Fruit fly (Drosophila melanogaster) whole organism, embryonic: ENCODE results near the gene Mst85C.

Source experiments
- Aef1 ChIP-seq: fragments of 200-800 bp; sonication (Bioruptor generic); IDR thresholded peaks from 3 replicates; pipeline ENCODE4 v1.3.6; 2022; ENCODE audit warnings: missing biosample characterization, missing genetic modification characterization
- BEAF-32 ChIP-seq: fragments of 200-800 bp; sonication (Bioruptor generic); optimal IDR thresholded peaks from 3 replicates; lab custom pipeline; 2017; ENCODE audit warnings: missing biosample characterization, missing genetic modification characterization, mild to moderate bottlenecking, moderate library complexity, missing genetic modification reagents
- CG10654 ChIP-seq: fragments of 200-800 bp; sonication (Bioruptor generic); optimal IDR thresholded peaks from 2 replicates; lab custom pipeline; 2016; ENCODE audit warnings: missing biosample characterization, missing genetic modification characterization
- CG13296 ChIP-seq: fragments of 200-800 bp; sonication (Bioruptor generic); optimal IDR thresholded peaks from 3 replicates; lab custom pipeline; 2018; ENCODE audit warnings: missing biosample characterization, mild to moderate bottlenecking, missing genetic modification characterization
- CG13775 ChIP-seq: fragments of 200-800 bp; sonication (Bioruptor generic); optimal IDR thresholded peaks from 3 replicates; lab custom pipeline; 2017; ENCODE audit warnings: missing biosample characterization, mild to moderate bottlenecking, missing genetic modification characterization
- CG15601 ChIP-seq: fragments of 200-800 bp; sonication (Bioruptor generic); optimal IDR thresholded peaks from 3 replicates; lab custom pipeline; 2019; ENCODE audit warnings: missing biosample characterization, mild to moderate bottlenecking, missing genetic modification characterization, moderate library complexity
- CG1602 ChIP-seq: fragments of 200-800 bp; sonication (Bioruptor generic); optimal IDR thresholded peaks from 3 replicates; lab custom pipeline; 2016; ENCODE audit warnings: missing biosample characterization, missing genetic modification characterization
- CG16813 ChIP-seq: fragments of 200-800 bp; sonication (Bioruptor generic); IDR thresholded peaks from 3 replicates; pipeline ENCODE4 v1.3.6; 2022; ENCODE audit warnings: missing biosample characterization, missing genetic modification characterization; ENCODE audit not compliant: partially characterized antibody
- CG17186 ChIP-seq: fragments of 200-800 bp; sonication (Bioruptor generic); optimal IDR thresholded peaks from 3 replicates; lab custom pipeline; 2017; ENCODE audit warnings: missing biosample characterization, missing genetic modification reagents, missing genetic modification characterization
- CG18011 ChIP-seq: fragments of 200-800 bp; sonication (Bioruptor generic); optimal IDR thresholded peaks from 2 replicates; lab custom pipeline; 2017; ENCODE audit warnings: missing biosample characterization, missing genetic modification characterization, mild to moderate bottlenecking, moderate library complexity, missing genotype
- CG18262 ChIP-seq: fragments of 200-800 bp; optimal IDR thresholded peaks from 3 replicates; lab custom pipeline; 2019; ENCODE audit warnings: missing biosample characterization, mild to moderate bottlenecking, missing genetic modification characterization, moderate library complexity
- CG2712 ChIP-seq: fragments of 200-800 bp; optimal IDR thresholded peaks from 3 replicates; lab custom pipeline; 2019; ENCODE audit warnings: missing biosample characterization, mild to moderate bottlenecking, missing genetic modification characterization, moderate library complexity
- CG30020 ChIP-seq: fragments of 200-800 bp; optimal IDR thresholded peaks from 2 replicates; lab custom pipeline; 2019; ENCODE audit warnings: missing biosample characterization, mild to moderate bottlenecking, missing genetic modification characterization, moderate library complexity
- CG3163 ChIP-seq: fragments of 200-800 bp; sonication (Bioruptor generic); optimal IDR thresholded peaks from 3 replicates; lab custom pipeline; 2016; ENCODE audit warnings: missing biosample characterization, missing genetic modification characterization
- CG32767 ChIP-seq: fragments of 200-800 bp; sonication (Bioruptor generic); IDR thresholded peaks from 2 replicates; pipeline ENCODE4 v1.3.6; 2022; ENCODE audit warnings: missing biosample characterization, missing genetic modification characterization
- CG4282 ChIP-seq: fragments of 200-800 bp; sonication (Bioruptor generic); optimal IDR thresholded peaks from 2 replicates; lab custom pipeline; 2016; ENCODE audit warnings: missing biosample characterization, missing genetic modification characterization
- CG7745 ChIP-seq: fragments of 200-800 bp; sonication (Bioruptor generic); optimal IDR thresholded peaks from 2 replicates; lab custom pipeline; 2018; ENCODE audit warnings: missing biosample characterization, mild to moderate bottlenecking, missing genetic modification characterization, moderate library complexity
- CG8089 ChIP-seq: fragments of 200-800 bp; sonication (Bioruptor generic); optimal IDR thresholded peaks from 3 replicates; lab custom pipeline; 2016; ENCODE audit warnings: missing biosample characterization, missing genetic modification characterization
- CG8290 ChIP-seq, 3 experiments: fragments of 200-800 bp; sonication (Bioruptor generic); optimal IDR thresholded peaks; 2 replicates each; lab custom pipeline; 2016 to 2019; ENCODE audit warnings: missing biosample characterization in 3 of 3, missing genetic modification characterization in 3 of 3, mild to moderate bottlenecking in 2 of 3, moderate library complexity in 1 of 3
- CG8944 ChIP-seq: fragments of 200-800 bp; sonication (Bioruptor generic); optimal IDR thresholded peaks from 3 replicates; lab custom pipeline; 2016; ENCODE audit warnings: missing biosample characterization, missing genetic modification characterization
- CG9817 ChIP-seq: fragments of 200-800 bp; sonication (Bioruptor generic); optimal IDR thresholded peaks from 2 replicates; lab custom pipeline; 2018; ENCODE audit warnings: missing biosample characterization, mild to moderate bottlenecking, missing genetic modification characterization, moderate library complexity
- CG9932 ChIP-seq: fragments of 200-800 bp; sonication (Bioruptor generic); IDR thresholded peaks from 2 replicates; pipeline ENCODE4 v1.3.6; 2022; ENCODE audit warnings: missing biosample characterization, missing genetic modification characterization
- Ets65A ChIP-seq: fragments of 200-800 bp; sonication (Bioruptor generic); peaks from one replicate; lab custom pipeline; 2016; ENCODE audit warnings: missing biosample characterization, missing genetic modification characterization
- Fer1 ChIP-seq: fragments of 200-800 bp; sonication (Bioruptor generic); optimal IDR thresholded peaks from 2 replicates; lab custom pipeline; 2017; ENCODE audit warnings: missing biosample characterization, mild to moderate bottlenecking, missing genetic modification characterization
- HLH54F ChIP-seq: fragments of 200-800 bp; sonication (Bioruptor generic); optimal IDR thresholded peaks from 3 replicates; lab custom pipeline; 2016; ENCODE audit warnings: missing biosample characterization, missing genetic modification characterization
- HLHmδ ChIP-seq: fragments of 200-800 bp; sonication (Bioruptor generic); optimal IDR thresholded peaks from 2 replicates; lab custom pipeline; 2018; ENCODE audit warnings: missing biosample characterization, mild to moderate bottlenecking, missing genetic modification characterization, moderate library complexity
- Hmr ChIP-seq: fragments of 200-800 bp; sonication (Bioruptor generic); optimal IDR thresholded peaks from 3 replicates; lab custom pipeline; 2017; ENCODE audit warnings: mild to moderate bottlenecking, missing biosample characterization, missing genetic modification reagents, missing genetic modification characterization
- Lhr ChIP-seq: fragments of 200-800 bp; sonication (Bioruptor generic); optimal IDR thresholded peaks from 3 replicates; lab custom pipeline; 2017; ENCODE audit warnings: mild to moderate bottlenecking, missing biosample characterization, missing genetic modification reagents, missing genetic modification characterization
- Lpt ChIP-seq: fragments of >200 bp; optimal IDR thresholded peaks from 2 replicates; lab custom pipeline; 2018; ENCODE audit warnings: missing biosample characterization, missing genetic modification characterization
- Nf-YC ChIP-seq: fragments of 200-800 bp; optimal IDR thresholded peaks from 3 replicates; lab custom pipeline; 2019; ENCODE audit warnings: missing biosample characterization, mild to moderate bottlenecking, missing genetic modification characterization, moderate library complexity
- Rfx ChIP-seq: fragments of 200-800 bp; sonication (Bioruptor generic); IDR thresholded peaks from 2 replicates; pipeline ENCODE4 v1.3.6; 2022; ENCODE audit warnings: missing biosample characterization, missing genetic modification characterization
- TFAM ChIP-seq: fragments of 200-800 bp; sonication (Bioruptor generic); optimal IDR thresholded peaks from 2 replicates; lab custom pipeline; 2017; ENCODE audit warnings: missing biosample characterization, missing genetic modification characterization, inconsistent platforms
- YL-1 ChIP-seq: fragments of 200-800 bp; sonication (Bioruptor generic); optimal IDR thresholded peaks from 3 replicates; lab custom pipeline; 2017; ENCODE audit warnings: missing biosample characterization, mild to moderate bottlenecking, missing genetic modification characterization
- al ChIP-seq: fragments of 200-800 bp; sonication (Bioruptor generic); IDR thresholded peaks from 2 replicates; pipeline ENCODE4 v1.3.6; 2022; ENCODE audit warnings: missing biosample characterization, missing genetic modification characterization
- amos ChIP-seq: fragments of 200-800 bp; sonication (Bioruptor generic); IDR thresholded peaks from 2 replicates; pipeline ENCODE4 v1.3.6; 2022; ENCODE audit warnings: missing biosample characterization, missing genetic modification characterization; ENCODE audit not compliant: partially characterized antibody
- cad ChIP-seq: fragments of >200 bp; optimal IDR thresholded peaks from 2 replicates; lab custom pipeline; 2017; ENCODE audit warnings: missing biosample characterization, missing genetic modification characterization
- gfzf ChIP-seq: fragments of 200-800 bp; sonication (Bioruptor generic); optimal IDR thresholded peaks from 2 replicates; lab custom pipeline; 2016; ENCODE audit warnings: missing biosample characterization, mild to moderate bottlenecking, missing genetic modification characterization, moderate library complexity
- gro ChIP-seq: fragments of 200-800 bp; sonication (Bioruptor generic); optimal IDR thresholded peaks from 2 replicates; lab custom pipeline; 2016; ENCODE audit warnings: missing biosample characterization, missing genetic modification characterization
- hb ChIP-seq: fragments of 200-800 bp; sonication (Bioruptor generic); IDR thresholded peaks from 3 replicates; pipeline ENCODE4 v1.3.6; 2022; ENCODE audit warnings: missing biosample characterization, missing genetic modification characterization; ENCODE audit not compliant: partially characterized antibody
- hkb ChIP-seq, 2 experiments: fragments of 200-800 bp in 1 of 2; fragments of >200 bp in 1 of 2; sonication (Bioruptor generic) in 1 of 2; IDR thresholded peaks in 1 of 2; optimal IDR thresholded peaks in 1 of 2; 2 replicates each; pipeline versions ENCODE4 v1.3.6 to Lab custom; 2017 to 2022; ENCODE audit warnings: missing biosample characterization in 1 of 2, missing genetic modification characterization in 1 of 2
- ind ChIP-seq: fragments of 200-800 bp; sonication (Bioruptor generic); optimal IDR thresholded peaks from 3 replicates; lab custom pipeline; 2016; ENCODE audit warnings: missing biosample characterization, missing genetic modification characterization
- insv ChIP-seq, 2 experiments: fragments of 200-800 bp; sonication (Bioruptor generic); optimal IDR thresholded peaks; 3 replicates each; lab custom pipeline; 2016 to 2018; ENCODE audit warnings: missing biosample characterization in 2 of 2, missing genetic modification characterization in 2 of 2
- kay ChIP-seq: fragments of 200-800 bp; sonication (Bioruptor generic); optimal IDR thresholded peaks from 2 replicates; lab custom pipeline; 2016; ENCODE audit warnings: missing biosample characterization, missing genetic modification characterization
- kni ChIP-seq: fragments of 200-800 bp; sonication (Bioruptor generic); optimal IDR thresholded peaks from 3 replicates; lab custom pipeline; 2017; ENCODE audit warnings: mild to moderate bottlenecking, missing biosample characterization, missing genetic modification reagents, missing genetic modification characterization
- nmo ChIP-seq: fragments of 200-800 bp; sonication (Bioruptor generic); optimal IDR thresholded peaks from 2 replicates; lab custom pipeline; 2018; ENCODE audit warnings: missing biosample characterization, mild to moderate bottlenecking, missing genetic modification characterization, moderate library complexity
- prd ChIP-seq, 3 experiments: fragments of >200 bp in 2 of 3; fragments of 200-800 bp in 1 of 3; sonication (Bioruptor generic) in 1 of 3; optimal IDR thresholded peaks in 2 of 3; IDR thresholded peaks in 1 of 3; 2 replicates in 2 of 3; 3 replicates in 1 of 3; pipeline versions ENCODE4 v1.3.6 to Lab custom; 2017 to 2022; ENCODE audit warnings: missing biosample characterization in 1 of 3, missing genetic modification characterization in 1 of 3
- shn ChIP-seq: fragments of 200-800 bp; sonication (Bioruptor generic); optimal IDR thresholded peaks from 3 replicates; lab custom pipeline; 2016; ENCODE audit warnings: missing biosample characterization, missing genetic modification characterization
- so ChIP-seq: fragments of 200-800 bp; sonication (Bioruptor generic); IDR thresholded peaks from 3 replicates; pipeline ENCODE4 v1.3.6; 2022; ENCODE audit warnings: missing biosample characterization, missing genetic modification characterization

Gene Mst85C

DNA sequence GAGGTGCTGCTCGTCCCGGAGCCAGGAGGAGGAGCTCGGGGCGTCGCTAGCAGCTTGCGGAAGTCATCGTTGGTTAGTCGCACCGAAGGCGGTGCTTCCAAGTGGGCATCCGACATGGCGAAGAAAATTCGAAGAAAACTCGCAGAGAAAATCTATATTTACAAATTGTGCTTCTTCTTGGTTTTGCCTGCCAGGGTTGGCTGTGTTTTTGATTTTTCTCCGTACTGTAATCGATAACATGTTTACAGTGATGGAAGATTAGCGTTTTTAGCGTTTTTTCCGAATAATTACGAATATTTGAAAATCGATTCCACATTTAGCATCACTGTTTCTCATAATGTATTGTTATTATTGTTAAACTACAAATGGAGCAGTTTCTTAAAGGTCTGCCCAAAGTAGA is 16.4 kb downstream of the Mst85C start, which contains the start of the genes beag and Ada (continued):
- TF ChIP-seq shn (GFP tag; lab: Kevin White, UChicago) (peak; percentile 60), CG32767 (GFP tag; lab: Robert Waterston, UW) (0 out of 2 replicates have a peak, but pooled peaks have one; percentile 15), amos (peak; percentile 41; the same call in 1 of the 2 replicates), Hmr (GFP tag; lab: Kevin White, UChicago) (peak; percentile 54), Nf-YC (tag; lab: Kevin White, UChicago) (peak; percentile 38), nmo (GFP tag; lab: Kevin White, UChicago) (peak; percentile 51), Fer1 (peak; percentile 65), CG13296 (GFP tag; lab: Kevin White, UChicago) (peak; percentile 51), CG16813 (GFP tag; lab: Robert Waterston, UW) (peak; percentile 49; the same call in 1 of the 3 replicates), CG4282 (GFP tag; lab: Kevin White, UChicago) (peak; percentile 5), CG8944 (GFP tag; lab: Kevin White, UChicago) (peak; percentile 43), Aef1 (GFP tag; lab: Robert Waterston, UW) (peak; percentile 38; the same call in 1 of the 3 replicates), cad (GFP tag; lab: Kevin White, UChicago) (no peak), CG15601 (tag; lab: Kevin White, UChicago) (peak; percentile 39), Lhr (GFP tag; lab: Kevin White, UChicago) (peak; percentile 18), hb (GFP tag; lab: Robert Waterston, UW) (0 out of 3 replicates have a peak, but pooled peaks have one; percentile 30), kay (no peak), CG9932 (peak; percentile 84), Rfx (GFP tag; lab: Robert Waterston, UW) (peak; percentile 82), al (0 out of 2 replicates have a peak, but pooled peaks have one; percentile 34), CG30020 (tag; lab: Kevin White, UChicago) (peak; percentile 68), CG18011 (GFP tag; lab: Kevin White, UChicago) (peak; percentile 40), CG10654 (GFP tag; lab: Kevin White, UChicago) (peak; percentile 7), gfzf (GFP tag; lab: Kevin White, UChicago) (no peak), kni (no peak), TFAM (GFP tag; lab: Kevin White, UChicago) (no peak), CG8089 (GFP tag; lab: Kevin White, UChicago) (no peak), CG2712 (tag; lab: Kevin White, UChicago) (peak; percentile 54), insv (GFP tag; optimal IDR thresholded peaks at IDR 0.05; lab: Kevin White, UChicago) (no peak), CG3163 (GFP tag; lab: Kevin White, UChicago) (peak; percentile 1), CG17186 (peak; percentile 47), CG13775 (peak; percentile 17), HLH54F (GFP tag; lab: Kevin White, UChicago) (peak; percentile 33), prd (optimal IDR thresholded peaks at IDR 0.05; lab: Kevin White, UChicago) (no peak), prd (GFP tag; IDR thresholded peaks at IDR 0.05; lab: Robert Waterston, UW) (peak; percentile 46; the same call in 1 of the 3 replicates), CG8290 (GFP tag; optimal IDR thresholded peaks at IDR 0.05; lab: Kevin White, UChicago) (no peak), CG8290 (tag; optimal IDR thresholded peaks at IDR 0.05; lab: Kevin White, UChicago) (peak in 1 of 2 experiments; percentile 80), CG18262 (peak; percentile 29), CG1602 (peak; percentile 19), YL-1 (GFP tag; lab: Kevin White, UChicago) (peak; percentile 90), Ets65A (GFP tag; lab: Kevin White, UChicago) (no peak), Lpt (GFP tag; lab: Kevin White, UChicago) (no peak), hkb (optimal IDR thresholded peaks at IDR 0.05; lab: Kevin White, UChicago) (no peak), hkb (GFP tag; IDR thresholded peaks at IDR 0.05; lab: Robert Waterston, UW) (0 out of 2 replicates have a peak, but pooled peaks have one; percentile 14), ind (GFP tag; lab: Kevin White, UChicago) (peak; percentile 26), BEAF-32 (GFP tag; lab: Kevin White, UChicago) (peak; percentile 55), CG9817 (tag; lab: Kevin White, UChicago) (peak; percentile 32), so (GFP tag; lab: Robert Waterston, UW) (peak; percentile 39; the same call in 1 of the 3 replicates), HLHmδ (no peak), gro (GFP tag; lab: Kevin White, UChicago) (peak; percentile 84), CG7745 (no peak)
